Fruit fly (Drosophila melanogaster) whole organism, pupa: ENCODE data around the gene Tdrd3.

Experiments used
- CG10348 ChIP-seq: fragments of 200-800 bp; sonication (Bioruptor generic); IDR thresholded peaks from 2 replicates; pipeline ENCODE4 v1.3.6; 2022; ENCODE audit warnings: missing biosample characterization, missing genetic modification characterization
- CG12605 ChIP-seq: fragments of 200-800 bp; sonication (Bioruptor generic); IDR thresholded peaks from 2 replicates; pipeline ENCODE4 v1.3.6; 2022; ENCODE audit warnings: missing biosample characterization, missing genetic modification characterization
- CG13204 ChIP-seq: fragments of 200-800 bp; sonication (Bioruptor generic); optimal IDR thresholded peaks from 2 replicates; lab custom pipeline; 2018; ENCODE audit warnings: missing biosample characterization, mild to moderate bottlenecking, missing genetic modification characterization, moderate library complexity
- CG14655 ChIP-seq: fragments of 200-800 bp; sonication (Bioruptor generic); optimal IDR thresholded peaks from 3 replicates; lab custom pipeline; 2017; ENCODE audit warnings: mild to moderate bottlenecking, missing biosample characterization, missing genetic modification reagents, missing genetic modification characterization
- CG15710 ChIP-seq: fragments of 200-800 bp; sonication (Bioruptor generic); optimal IDR thresholded peaks from 2 replicates; lab custom pipeline; 2018; ENCODE audit warnings: missing biosample characterization, mild to moderate bottlenecking, missing genetic modification characterization, moderate library complexity
- CG17806 ChIP-seq: fragments of 200-800 bp; sonication (Bioruptor generic); optimal IDR thresholded peaks from 2 replicates; lab custom pipeline; 2018; ENCODE audit warnings: missing biosample characterization, mild to moderate bottlenecking, missing genetic modification characterization, moderate library complexity
- CG32121 ChIP-seq: fragments of 200-800 bp; sonication (Bioruptor generic); IDR thresholded peaks from 2 replicates; pipeline ENCODE4 v1.3.6; 2022; ENCODE audit warnings: missing biosample characterization, missing genetic modification characterization
- CG34367 ChIP-seq: fragments of 200-800 bp; sonication (Bioruptor generic); optimal IDR thresholded peaks from 2 replicates; lab custom pipeline; 2018; ENCODE audit warnings: missing biosample characterization, mild to moderate bottlenecking, missing genetic modification characterization
- CG4496 ChIP-seq: fragments of 200-800 bp; sonication (Bioruptor generic); IDR thresholded peaks from 3 replicates; pipeline ENCODE4 v1.3.6; 2022; ENCODE audit warnings: missing biosample characterization, missing genetic modification characterization
- CG8159 ChIP-seq: fragments of 200-800 bp; sonication (Bioruptor generic); optimal IDR thresholded peaks from 3 replicates; lab custom pipeline; 2018; ENCODE audit warnings: missing biosample characterization, mild to moderate bottlenecking, missing genetic modification characterization, moderate library complexity
- CG8301 ChIP-seq: fragments of 200-800 bp; sonication (Bioruptor generic); optimal IDR thresholded peaks from 2 replicates; lab custom pipeline; 2018; ENCODE audit warnings: missing biosample characterization, mild to moderate bottlenecking, missing genetic modification characterization
- CG9948 ChIP-seq: fragments of 200-800 bp; sonication (Bioruptor generic); optimal IDR thresholded peaks from 2 replicates; lab custom pipeline; 2018; ENCODE audit warnings: missing biosample characterization, mild to moderate bottlenecking, missing genetic modification characterization, moderate library complexity
- D1 ChIP-seq: fragments of 200-800 bp; sonication (Bioruptor generic); optimal IDR thresholded peaks from 2 replicates; lab custom pipeline; 2018; ENCODE audit warnings: missing biosample characterization, mild to moderate bottlenecking, missing genetic modification characterization, moderate library complexity
- EcR ChIP-seq: fragments of 200-800 bp; sonication (Bioruptor generic); optimal IDR thresholded peaks from 3 replicates; lab custom pipeline; 2019; ENCODE audit warnings: missing biosample characterization, missing genetic modification characterization, mild to moderate bottlenecking, moderate library complexity, missing genetic modification reagents
- Ets98B ChIP-seq: fragments of 200-800 bp; sonication (Bioruptor generic); IDR thresholded peaks from 2 replicates; pipeline ENCODE4 v1.3.6; 2022; ENCODE audit warnings: missing biosample characterization, missing genetic modification characterization
- Pif1A ChIP-seq: fragments of 200-800 bp; sonication (Bioruptor generic); optimal IDR thresholded peaks from 3 replicates; lab custom pipeline; 2016; ENCODE audit warnings: missing biosample characterization, missing genetic modification characterization
- Pif1B ChIP-seq: fragments of 200-800 bp; sonication (Bioruptor generic); optimal IDR thresholded peaks from 3 replicates; lab custom pipeline; 2016; ENCODE audit warnings: missing biosample characterization, missing genetic modification characterization
- Snoo ChIP-seq: fragments of 200-800 bp; sonication (Bioruptor generic); optimal IDR thresholded peaks from 3 replicates; lab custom pipeline; 2017; ENCODE audit warnings: missing biosample characterization, mild to moderate bottlenecking, missing genetic modification characterization, inconsistent platforms
- fd96Ca ChIP-seq: fragments of 200-800 bp; sonication (Bioruptor generic); IDR thresholded peaks from 3 replicates; pipeline ENCODE4 v1.3.6; 2022; ENCODE audit warnings: missing biosample characterization, missing genetic modification characterization
- gl ChIP-seq: fragments of 200-800 bp; sonication (Bioruptor generic); optimal IDR thresholded peaks from 2 replicates; lab custom pipeline; 2018; ENCODE audit warnings: missing biosample characterization, mild to moderate bottlenecking, missing genetic modification characterization
- rn ChIP-seq: fragments of 200-800 bp; sonication (Bioruptor generic); IDR thresholded peaks from 2 replicates; pipeline ENCODE4 v1.3.6; 2022; ENCODE audit warnings: missing biosample characterization, missing genetic modification characterization

Tdrd3 gene

dm6 chr3L:14758730-14759096 lies 27.9 kb upstream of the Tdrd3 start:
- TF ChIP-seq Snoo (tag; lab: Kevin White, UChicago) (no peak), rn (no peak), Pif1A (GFP tag; lab: Kevin White, UChicago) (no peak), CG4496 (GFP tag; lab: Robert Waterston, UW) (no peak), EcR (GFP tag; lab: Kevin White, UChicago) (no peak), CG32121 (GFP tag; lab: Robert Waterston, UW) (no peak), CG17806 (tag; lab: Kevin White, UChicago) (no peak), Ets98B (GFP tag; lab: Robert Waterston, UW) (no peak), CG9948 (tag; lab: Kevin White, UChicago) (no peak), CG12605 (no peak), CG13204 (GFP tag; lab: Kevin White, UChicago) (no peak), CG8159 (tag; lab: Kevin White, UChicago) (no peak), fd96Ca (no peak), CG34367 (tag; lab: Kevin White, UChicago) (no peak), D1 (no peak), CG8301 (tag; lab: Kevin White, UChicago) (no peak)

- TF ChIP-seq CG13204 (GFP tag; lab: Kevin White, UChicago) (peak; percentile 99), CG12605 (peak; percentile 99), Snoo (tag; lab: Kevin White, UChicago) (peak; percentile 100), Pif1A (GFP tag; lab: Kevin White, UChicago) (peak; percentile 99), CG9948 (tag; lab: Kevin White, UChicago) (peak; percentile 100), Ets98B (GFP tag; lab: Robert Waterston, UW) (peak; percentile 100), CG15710 (tag; lab: Kevin White, UChicago) (peak; percentile 100), Pif1B (GFP tag; lab: Kevin White, UChicago) (peak; percentile 99), CG34367 (tag; lab: Kevin White, UChicago) (peak; percentile 100), CG14655 (GFP tag; lab: Kevin White, UChicago) (peak; percentile 100), gl (tag; lab: Kevin White, UChicago) (peak; percentile 98), CG8301 (tag; lab: Kevin White, UChicago) (peak; percentile 100), CG17806 (tag; lab: Kevin White, UChicago) (peak; percentile 100), CG32121 (GFP tag; lab: Robert Waterston, UW) (peak; percentile 100), EcR (GFP tag; lab: Kevin White, UChicago) (peak; percentile 52), CG8159 (tag; lab: Kevin White, UChicago) (peak; percentile 100), D1 (peak; percentile 99), CG10348 (GFP tag; lab: Robert Waterston, UW) (peak; percentile 100), fd96Ca (peak; percentile 99), rn (peak; percentile 99), CG4496 (GFP tag; lab: Robert Waterston, UW) (peak; percentile 100)
- TF ChIP-seq, all 21 proteins: peak for 21
Measured at dm6 chr3L:14759097-14759795, 27.3 kb upstream of the Tdrd3 start.

- TF ChIP-seq gl (tag; lab: Kevin White, UChicago) (no peak), CG14655 (GFP tag; lab: Kevin White, UChicago) (no peak), D1 (no peak), rn (no peak), CG9948 (tag; lab: Kevin White, UChicago) (peak; percentile 20), CG32121 (GFP tag; lab: Robert Waterston, UW) (peak; percentile 57), CG34367 (tag; lab: Kevin White, UChicago) (no peak), CG4496 (GFP tag; lab: Robert Waterston, UW) (peak; percentile 77; the same call in 1 of the 3 replicates), fd96Ca (no peak; the same call in 1 of the 3 replicates), Pif1B (GFP tag; lab: Kevin White, UChicago) (no peak), Snoo (tag; lab: Kevin White, UChicago) (peak; percentile 7), CG8159 (tag; lab: Kevin White, UChicago) (peak; percentile 27), CG13204 (GFP tag; lab: Kevin White, UChicago) (peak; percentile 78), Pif1A (GFP tag; lab: Kevin White, UChicago) (peak; percentile 24), CG15710 (tag; lab: Kevin White, UChicago) (peak; percentile 6), Ets98B (GFP tag; lab: Robert Waterston, UW) (peak; percentile 60), EcR (GFP tag; lab: Kevin White, UChicago) (no peak), CG17806 (tag; lab: Kevin White, UChicago) (peak; percentile 5), CG8301 (tag; lab: Kevin White, UChicago) (peak; percentile 69), CG10348 (GFP tag; lab: Robert Waterston, UW) (no peak), CG12605 (0 out of 2 replicates have a peak, but pooled peaks have one; percentile 47)
Measured at dm6 chr3L:14759984-14760626, 26.5 kb upstream of the Tdrd3 start.

- no peak for TF ChIP-seq Ets98B (GFP tag; lab: Robert Waterston, UW)
- TF ChIP-seq CG34367 (tag; lab: Kevin White, UChicago): no peak
- TF ChIP-seq CG9948 (tag; lab: Kevin White, UChicago): no peak
- no peak for TF ChIP-seq gl (tag; lab: Kevin White, UChicago)
- TF ChIP-seq Pif1B (GFP tag; lab: Kevin White, UChicago): no peak
- TF ChIP-seq CG13204 (GFP tag; lab: Kevin White, UChicago): no peak
- no peak for TF ChIP-seq CG8301 (tag; lab: Kevin White, UChicago)
- no peak for TF ChIP-seq CG14655 (GFP tag; lab: Kevin White, UChicago)
- TF ChIP-seq rn: no peak
- TF ChIP-seq CG15710 (tag; lab: Kevin White, UChicago): no peak
- no peak for TF ChIP-seq CG17806 (tag; lab: Kevin White, UChicago)
- no peak for TF ChIP-seq CG32121 (GFP tag; lab: Robert Waterston, UW)
Measured at dm6 chr3L:14760949-14761348, 25.6 kb upstream of the Tdrd3 start, which contains the start of gene Trl. Gene Trl, minus strand, starts transcription at chr3L:14761049.
